Worm (Caenorhabditis elegans): ENCODE measurements around the gene srd-46.
"Not testable (repeated sequence)": the region's sequence is repeated elsewhere in the genome, so short reads cannot be mapped to it uniquely, and the experiment has no call there.

Gene srd-46

ce11 chrX:12331795-12332194 is at the start of gene srd-46:
TSS of gene srd-46 (plus strand) at chrX:12332095.
- TF ChIP-seq unc-62 (GFP tag; optimal IDR thresholded peaks at IDR 0.05): no peak

- TF ChIP-seq unc-62 (GFP tag; optimal IDR thresholded peaks at IDR 0.05): no peak
Measured at ce11 chrX:12282911-12283310, 49.0 kb upstream of the srd-46 start, which contains the start of gene C04B4.2. TSS of gene C04B4.2 (plus strand) at chrX:12283281.

ce11 chrX:12284161-12284560 is 47.7 kb upstream of the srd-46 start:
- no peak for TF ChIP-seq unc-62 (GFP tag; optimal IDR thresholded peaks at IDR 0.05)

ce11 chrX:12285496-12285895 is 46.4 kb upstream of the srd-46 start, which contains the start of gene lips-2:
TSS of gene lips-2 (plus strand) at chrX:12285796.
- no peak for TF ChIP-seq unc-62 (GFP tag; optimal IDR thresholded peaks at IDR 0.05)

ce11 chrX:12288254-12288653 is 43.6 kb upstream of the srd-46 start, which contains the start of gene C04B4.5:
TSS of gene C04B4.5 (minus strand) at chrX:12288354.
- no peak for TF ChIP-seq unc-62 (GFP tag; optimal IDR thresholded peaks at IDR 0.05)

- TF ChIP-seq unc-62 (GFP tag; optimal IDR thresholded peaks at IDR 0.05): no peak
Measured at ce11 chrX:12290539-12290938, 41.4 kb upstream of the srd-46 start, which contains the start of gene C04B4.4. TSS of gene C04B4.4 (plus strand) at chrX:12290839.

- no peak for TF ChIP-seq unc-62 (GFP tag; optimal IDR thresholded peaks at IDR 0.05)
Measured at ce11 chrX:12294263-12294662, 37.6 kb upstream of the srd-46 start, which contains the start of gene W06D11.1. TSS of gene W06D11.1 (plus strand) at chrX:12294563.

- TF ChIP-seq unc-62 (GFP tag; optimal IDR thresholded peaks at IDR 0.05): no peak
Measured at ce11 chrX:12296392-12296791, 35.5 kb upstream of the srd-46 start, which contains the start of gene W06D11.2. TSS of gene W06D11.2 (minus strand) at chrX:12296730.

ce11 chrX:12298324-12298723 is 33.6 kb upstream of the srd-46 start, which contains the start of gene W06D11.3:
TSS of gene W06D11.3 (plus strand) at chrX:12298683.
- no peak for TF ChIP-seq unc-62 (GFP tag; optimal IDR thresholded peaks at IDR 0.05)

- no peak for TF ChIP-seq unc-62 (GFP tag; optimal IDR thresholded peaks at IDR 0.05)
Measured at ce11 chrX:12299834-12300233, 32.1 kb upstream of the srd-46 start, which contains the start of gene W06D11.5. TSS of gene W06D11.5 (plus strand) at chrX:12300134.

- TF ChIP-seq unc-62 (GFP tag; optimal IDR thresholded peaks at IDR 0.05): not testable (repeated sequence)
Measured at ce11 chrX:12302755-12303154, 29.1 kb upstream of the srd-46 start, which contains the start of gene dot-1.3. TSS of gene dot-1.3 (minus strand) at chrX:12302855.

ce11 chrX:12304231-12304630 is 27.7 kb upstream of the srd-46 start:
- no peak for TF ChIP-seq unc-62 (GFP tag; optimal IDR thresholded peaks at IDR 0.05)

ce11 chrX:12306565-12306964 is 25.3 kb upstream of the srd-46 start, which contains the start of gene phf-32:
TSS of gene phf-32 (plus strand) at chrX:12306865.
- TF ChIP-seq unc-62 (GFP tag; optimal IDR thresholded peaks at IDR 0.05): no peak

- not testable (repeated sequence) for TF ChIP-seq unc-62 (GFP tag; optimal IDR thresholded peaks at IDR 0.05)
Measured at ce11 chrX:12308045-12308499, 23.8 kb upstream of the srd-46 start, which contains the start of gene F17A2.16. TSS of gene F17A2.16 (plus strand) at chrX:12308449.

- no peak for TF ChIP-seq unc-62 (GFP tag; optimal IDR thresholded peaks at IDR 0.05)
Measured at ce11 chrX:12313779-12314178, 18.1 kb upstream of the srd-46 start.

ce11 chrX:12314395-12314794 is 17.5 kb upstream of the srd-46 start:
- no peak for TF ChIP-seq unc-62 (GFP tag; optimal IDR thresholded peaks at IDR 0.05)

- TF ChIP-seq unc-62 (GFP tag; optimal IDR thresholded peaks at IDR 0.05): no peak
Measured at ce11 chrX:12315268-12315667, 16.6 kb upstream of the srd-46 start, which contains the start of gene xtr-2. TSS of gene xtr-2 (plus strand) at chrX:12315568.
